Fruit fly (Drosophila melanogaster) whole organism, embryonic: ENCODE measurements around the gene CG4593.
A peak's percentile ranks its signal among the peaks of the same experiment; 100 is the strongest.

Source experiments
- Asciz ChIP-seq: fragments of 200-800 bp; sonication (Bioruptor generic); optimal IDR thresholded peaks from 2 replicates; lab custom pipeline; 2017; ENCODE audit warnings: missing biosample characterization, mild to moderate bottlenecking, missing genetic modification characterization, missing genetic modification reagents
- CG10209 ChIP-seq: fragments of 200-800 bp; sonication (Bioruptor generic); optimal IDR thresholded peaks from 3 replicates; lab custom pipeline; 2017; ENCODE audit warnings: missing biosample characterization, mild to moderate bottlenecking, missing genetic modification characterization, missing genetic modification reagents
- CG11723 ChIP-seq: fragments of 200-800 bp; sonication (Bioruptor generic); optimal IDR thresholded peaks from 2 replicates; lab custom pipeline; 2017; ENCODE audit warnings: missing biosample characterization, mild to moderate bottlenecking, missing genetic modification characterization
- CG12219 ChIP-seq: fragments of 200-800 bp; sonication (Bioruptor generic); optimal IDR thresholded peaks from 3 replicates; lab custom pipeline; 2018; ENCODE audit warnings: missing biosample characterization, mild to moderate bottlenecking, missing genetic modification characterization
- CG12769 ChIP-seq: fragments of 200-800 bp; sonication (Bioruptor generic); optimal IDR thresholded peaks from 2 replicates; lab custom pipeline; 2019; ENCODE audit warnings: missing biosample characterization, mild to moderate bottlenecking, missing genetic modification characterization, moderate library complexity
- CG14014 ChIP-seq: fragments of 200-800 bp; sonication (Bioruptor generic); IDR thresholded peaks from 2 replicates; pipeline ENCODE4 v1.3.6; 2022; ENCODE audit warnings: missing biosample characterization, missing genetic modification characterization
- CG15011 ChIP-seq: fragments of 200-800 bp; sonication (Bioruptor generic); optimal IDR thresholded peaks from 3 replicates; lab custom pipeline; 2018; ENCODE audit warnings: missing biosample characterization, mild to moderate bottlenecking, missing genetic modification characterization
- CG15073 ChIP-seq: fragments of 200-800 bp; sonication (Bioruptor generic); optimal IDR thresholded peaks from 2 replicates; lab custom pipeline; 2016; ENCODE audit warnings: missing biosample characterization, missing genetic modification characterization
- CG15269 ChIP-seq: fragments of 200-800 bp; sonication (Bioruptor generic); optimal IDR thresholded peaks from 2 replicates; lab custom pipeline; 2018; ENCODE audit warnings: missing biosample characterization, mild to moderate bottlenecking, missing genetic modification characterization, moderate library complexity
- CG1602 ChIP-seq: fragments of 200-800 bp; sonication (Bioruptor generic); optimal IDR thresholded peaks from 3 replicates; lab custom pipeline; 2016; ENCODE audit warnings: missing biosample characterization, missing genetic modification characterization
- CG17328 ChIP-seq: fragments of 200-800 bp; sonication (Bioruptor generic); IDR thresholded peaks from 2 replicates; pipeline ENCODE4 v1.3.6; 2022; ENCODE audit warnings: missing biosample characterization, missing genetic modification characterization
- CG17361 ChIP-seq: fragments of 200-800 bp; sonication (Bioruptor generic); IDR thresholded peaks from 3 replicates; pipeline ENCODE4 v1.3.6; 2022; ENCODE audit warnings: missing biosample characterization, missing genetic modification characterization
- CG17612 ChIP-seq: fragments of 200-800 bp; sonication (Bioruptor generic); IDR thresholded peaks from 2 replicates; pipeline ENCODE4 v1.3.6; 2022; ENCODE audit warnings: missing biosample characterization, missing genetic modification characterization
- CG17802 ChIP-seq: fragments of 200-800 bp; sonication (Bioruptor generic); optimal IDR thresholded peaks from 2 replicates; lab custom pipeline; 2018; ENCODE audit warnings: missing biosample characterization, mild to moderate bottlenecking, missing genetic modification characterization, moderate library complexity
- CG18262 ChIP-seq: fragments of 200-800 bp; optimal IDR thresholded peaks from 3 replicates; lab custom pipeline; 2019; ENCODE audit warnings: missing biosample characterization, mild to moderate bottlenecking, missing genetic modification characterization, moderate library complexity
- CG2120 ChIP-seq: fragments of 200-800 bp; sonication (Bioruptor generic); optimal IDR thresholded peaks from 3 replicates; lab custom pipeline; 2016; ENCODE audit warnings: missing biosample characterization, missing genetic modification characterization
- CG2129 ChIP-seq: fragments of 200-800 bp; sonication (Bioruptor generic); IDR thresholded peaks from 2 replicates; pipeline ENCODE4 v1.3.6; 2022; ENCODE audit warnings: missing biosample characterization, missing genetic modification characterization; ENCODE audit not compliant: partially characterized antibody
- CG2889 ChIP-seq: fragments of 200-800 bp; sonication (Bioruptor generic); IDR thresholded peaks from 3 replicates; pipeline ENCODE4 v1.3.6; 2022; ENCODE audit warnings: missing biosample characterization, missing genetic modification characterization
- CG31224 ChIP-seq: fragments of 200-800 bp; sonication (Bioruptor generic); IDR thresholded peaks from 2 replicates; pipeline ENCODE4 v1.3.6; 2022; ENCODE audit warnings: missing biosample characterization, missing genetic modification characterization
- CG4617 ChIP-seq: fragments of 200-800 bp; sonication (Bioruptor generic); optimal IDR thresholded peaks from 3 replicates; lab custom pipeline; 2016; ENCODE audit warnings: missing biosample characterization, missing genetic modification characterization, borderline replicate concordance
- CG5953 ChIP-seq: fragments of 200-800 bp; sonication (Bioruptor generic); IDR thresholded peaks from 2 replicates; pipeline ENCODE4 v1.3.6; 2022; ENCODE audit warnings: missing biosample characterization, missing genetic modification characterization
- CG6765 ChIP-seq: fragments of 200-800 bp; sonication (Bioruptor generic); optimal IDR thresholded peaks from 3 replicates; lab custom pipeline; 2017; ENCODE audit warnings: missing biosample characterization, mild to moderate bottlenecking, missing genetic modification characterization
- CkIIα-i1 ChIP-seq: fragments of 200-800 bp; sonication (Bioruptor generic); IDR thresholded peaks from 2 replicates; pipeline ENCODE4 v1.3.6; 2022; ENCODE audit warnings: missing biosample characterization, missing genetic modification characterization
- D19A ChIP-seq: fragments of 200-800 bp; optimal IDR thresholded peaks from 3 replicates; lab custom pipeline; 2019; ENCODE audit warnings: missing biosample characterization, mild to moderate bottlenecking, missing genetic modification characterization, moderate library complexity
- Dek ChIP-seq: fragments of 200-800 bp; sonication (Bioruptor generic); optimal IDR thresholded peaks from 3 replicates; lab custom pipeline; 2019; ENCODE audit warnings: missing biosample characterization, mild to moderate bottlenecking, missing genetic modification characterization, moderate library complexity
- Dll ChIP-seq: fragments of 200-800 bp; sonication (Bioruptor generic); IDR thresholded peaks from 4 replicates; pipeline ENCODE4 v1.3.6; 2022; ENCODE audit warnings: missing biosample characterization, missing genetic modification characterization; ENCODE audit not compliant: partially characterized antibody
- Dref ChIP-seq: fragments of 200-800 bp; sonication (Bioruptor generic); IDR thresholded peaks from 2 replicates; pipeline ENCODE4 v1.3.6; 2022; ENCODE audit warnings: missing biosample characterization, missing genetic modification characterization
- Max ChIP-seq: fragments of 200-800 bp; sonication (Bioruptor generic); optimal IDR thresholded peaks from 2 replicates; lab custom pipeline; 2016; ENCODE audit warnings: missing biosample characterization, mild to moderate bottlenecking, missing genetic modification characterization
- Mrtf ChIP-seq: fragments of 200-800 bp; sonication (Bioruptor generic); IDR thresholded peaks from 3 replicates; pipeline ENCODE4 v1.3.6; 2022; ENCODE audit warnings: missing biosample characterization, missing genetic modification characterization
- PHDP ChIP-seq: fragments of 200-800 bp; sonication (Bioruptor generic); optimal IDR thresholded peaks from 3 replicates; lab custom pipeline; 2018; ENCODE audit warnings: missing biosample characterization, mild to moderate bottlenecking, missing genetic modification characterization, moderate library complexity
- Sry-δ ChIP-seq: fragments of 200-800 bp; sonication (Bioruptor generic); optimal IDR thresholded peaks from 2 replicates; lab custom pipeline; 2016; ENCODE audit warnings: missing biosample characterization, missing genetic modification characterization
- Stat92E ChIP-seq, 3 experiments: fragments of >200 bp in 2 of 3; fragments of 200-800 bp in 1 of 3; sonication (Bioruptor generic) in 1 of 3; optimal IDR thresholded peaks; 2 replicates each; lab custom pipeline; 2017 to 2019; ENCODE audit warnings: missing biosample characterization in 3 of 3, missing genetic modification characterization in 3 of 3, mild to moderate bottlenecking in 1 of 3, moderate library complexity in 1 of 3
- YL-1 ChIP-seq: fragments of 200-800 bp; sonication (Bioruptor generic); optimal IDR thresholded peaks from 3 replicates; lab custom pipeline; 2017; ENCODE audit warnings: missing biosample characterization, mild to moderate bottlenecking, missing genetic modification characterization
- ap ChIP-seq: fragments of 200-800 bp; sonication (Bioruptor generic); IDR thresholded peaks from 2 replicates; pipeline ENCODE4 v1.3.6; 2022; ENCODE audit warnings: missing biosample characterization, missing genetic modification characterization
- bbx ChIP-seq: fragments of 200-800 bp; sonication (Bioruptor generic); IDR thresholded peaks from 2 replicates; pipeline ENCODE4 v1.3.6; 2022; ENCODE audit warnings: missing biosample characterization, missing genetic modification characterization; ENCODE audit not compliant: partially characterized antibody
- cad ChIP-seq: fragments of >200 bp; optimal IDR thresholded peaks from 2 replicates; lab custom pipeline; 2017; ENCODE audit warnings: missing biosample characterization, missing genetic modification characterization
- chm ChIP-seq: fragments of 200-800 bp; sonication (Bioruptor generic); IDR thresholded peaks from 2 replicates; pipeline ENCODE4 v1.3.6; 2022; ENCODE audit warnings: missing biosample characterization, missing genetic modification characterization
- danr ChIP-seq: fragments of 200-800 bp; sonication (Bioruptor generic); IDR thresholded peaks from 2 replicates; pipeline ENCODE4 v1.3.6; 2022; ENCODE audit warnings: missing biosample characterization, missing genetic modification characterization
- dysf ChIP-seq: fragments of 200-800 bp; sonication (Bioruptor generic); IDR thresholded peaks from 3 replicates; pipeline ENCODE4 v1.3.6; 2022; ENCODE audit warnings: missing biosample characterization, missing genetic modification characterization
- exex ChIP-seq: fragments of 200-800 bp; sonication (Bioruptor generic); optimal IDR thresholded peaks from 4 replicates; lab custom pipeline; 2018; ENCODE audit warnings: missing biosample characterization, mild to moderate bottlenecking, missing genetic modification characterization, moderate library complexity
- fu2 ChIP-seq: fragments of 200-800 bp; sonication (Bioruptor generic); optimal IDR thresholded peaks from 2 replicates; lab custom pipeline; 2016; ENCODE audit warnings: missing biosample characterization, missing genetic modification characterization
- grau ChIP-seq: fragments of 200-800 bp; optimal IDR thresholded peaks from 3 replicates; lab custom pipeline; 2019; ENCODE audit warnings: missing biosample characterization, mild to moderate bottlenecking, missing genetic modification characterization, moderate library complexity
- grn ChIP-seq: fragments of 200-800 bp; sonication (Bioruptor generic); optimal IDR thresholded peaks from 3 replicates; lab custom pipeline; 2017; ENCODE audit warnings: missing biosample characterization, missing genetic modification characterization
- lbe ChIP-seq: fragments of 200-800 bp; sonication (Bioruptor generic); optimal IDR thresholded peaks from 2 replicates; lab custom pipeline; 2016; ENCODE audit warnings: missing biosample characterization, mild to moderate bottlenecking, missing genetic modification characterization
- pita ChIP-seq: fragments of 200-800 bp; sonication (Bioruptor generic); optimal IDR thresholded peaks from 2 replicates; lab custom pipeline; 2017; ENCODE audit warnings: missing biosample characterization, mild to moderate bottlenecking, missing genetic modification characterization
- ssp ChIP-seq: fragments of 200-800 bp; sonication (Bioruptor generic); IDR thresholded peaks from 2 replicates; pipeline ENCODE4 v1.3.6; 2022; ENCODE audit warnings: missing biosample characterization, missing genetic modification characterization
- tgo ChIP-seq: fragments of 200-800 bp; sonication (Bioruptor generic); IDR thresholded peaks from 3 replicates; pipeline ENCODE4 v1.3.6; 2022; ENCODE audit warnings: missing biosample characterization, missing genetic modification characterization
- twi ChIP-seq: fragments of 200-800 bp; optimal IDR thresholded peaks from 2 replicates; lab custom pipeline; 2019; ENCODE audit warnings: missing biosample characterization, mild to moderate bottlenecking, missing genetic modification characterization, moderate library complexity
- unpg ChIP-seq: fragments of 200-800 bp; sonication (Bioruptor generic); optimal IDR thresholded peaks from 3 replicates; lab custom pipeline; 2018; ENCODE audit warnings: missing biosample characterization, mild to moderate bottlenecking, missing genetic modification characterization, moderate library complexity
- zf30C ChIP-seq: fragments of 200-800 bp; sonication (Bioruptor generic); optimal IDR thresholded peaks from 3 replicates; lab custom pipeline; 2018; ENCODE audit warnings: missing biosample characterization, mild to moderate bottlenecking, missing genetic modification characterization

CG4593 gene

dm6 chrX:6983500-6984320 lies 30.0 kb upstream of the CG4593 start (continued):
- no peak for TF ChIP-seq danr
- no peak for TF ChIP-seq CG31224
- TF ChIP-seq grn (GFP tag; lab: Kevin White, UChicago) = no peak
- no peak for TF ChIP-seq CG11723 (GFP tag; lab: Kevin White, UChicago)
- no peak for TF ChIP-seq ssp (GFP tag; lab: Robert Waterston, UW)
- peak; percentile 25; the same call in 1 of the 2 replicates for TF ChIP-seq Dref
- no peak for TF ChIP-seq CkIIα-i1 (GFP tag; lab: Robert Waterston, UW)
- TF ChIP-seq exex (tag; lab: Kevin White, UChicago) = no peak
- peak; percentile 67 for TF ChIP-seq zf30C
- TF ChIP-seq dysf = no peak
- TF ChIP-seq unpg (GFP tag; lab: Kevin White, UChicago) = peak; percentile 25
- no peak for TF ChIP-seq tgo (GFP tag; lab: Robert Waterston, UW)
- no peak for TF ChIP-seq CG2129 (GFP tag; lab: Robert Waterston, UW)
- no peak for TF ChIP-seq Max
- TF ChIP-seq CG17612 = no peak
- TF ChIP-seq chm = no peak
- peak; percentile 4 for TF ChIP-seq grau (tag; lab: Kevin White, UChicago)
- TF ChIP-seq lbe = no peak
- TF ChIP-seq Asciz = no peak
- no peak for TF ChIP-seq CG12769 (tag; lab: Kevin White, UChicago)
- TF ChIP-seq Dll = no peak
- TF ChIP-seq Stat92E (GFP tag; optimal IDR thresholded peaks at IDR 0.05; lab: Kevin White, UChicago) = no peak
- TF ChIP-seq CG1602 (GFP tag; lab: Kevin White, UChicago) = no peak
- TF ChIP-seq CG15073 = no peak
- TF ChIP-seq CG2889 (GFP tag; lab: Robert Waterston, UW) = no peak
- TF ChIP-seq cad (GFP tag; lab: Kevin White, UChicago) = no peak
- no peak for TF ChIP-seq PHDP (tag; lab: Kevin White, UChicago)
- peak; percentile 50 for TF ChIP-seq CG18262 (tag; lab: Kevin White, UChicago)
- peak; percentile 13 for TF ChIP-seq twi
- no peak for TF ChIP-seq Dek
- no peak for TF ChIP-seq CG14014 (GFP tag; lab: Robert Waterston, UW)
- no peak for TF ChIP-seq ap (GFP tag; lab: Robert Waterston, UW)
- no peak for TF ChIP-seq CG10209
- TF ChIP-seq CG17328 (GFP tag; lab: Robert Waterston, UW) = peak; percentile 55; the same call in 1 of the 2 replicates
- TF ChIP-seq pita (GFP tag; lab: Kevin White, UChicago) = no peak
- peak; percentile 10 for TF ChIP-seq D19A (tag; lab: Kevin White, UChicago)
- no peak for TF ChIP-seq Sry-δ (GFP tag; lab: Kevin White, UChicago)
- peak; percentile 38; the same call in 1 of the 3 replicates for TF ChIP-seq CG17361 (GFP tag; lab: Robert Waterston, UW)
- TF ChIP-seq CG15011 (GFP tag; lab: Kevin White, UChicago) = no peak
- TF ChIP-seq fu2 (GFP tag; lab: Kevin White, UChicago) = no peak
- no peak for TF ChIP-seq CG4617
- TF ChIP-seq Mrtf (GFP tag; lab: Robert Waterston, UW) = no peak
- no peak for TF ChIP-seq CG5953 (GFP tag; lab: Robert Waterston, UW)
- no peak for TF ChIP-seq CG2120 (GFP tag; lab: Kevin White, UChicago)
- no peak for TF ChIP-seq YL-1 (GFP tag; lab: Kevin White, UChicago)
- no peak for TF ChIP-seq CG12219
- no peak for TF ChIP-seq CG15269 (tag; lab: Kevin White, UChicago)
- TF ChIP-seq bbx (GFP tag; lab: Robert Waterston, UW) = peak; percentile 54
- no peak for TF ChIP-seq CG17802 (tag; lab: Kevin White, UChicago)
- no peak for TF ChIP-seq CG6765
